Worm (Caenorhabditis elegans) whole organism, L3 larva: ENCODE results near the gene gos-28.

Experiments used
- ceh-16 ChIP-seq: sonication (generic microtip); optimal IDR thresholded peaks from 2 replicates; lab custom pipeline; 2017; ENCODE audit warnings: missing biosample characterization, missing genetic modification characterization
- elt-3 ChIP-seq, 3 experiments: fragments of 150-350 bp in 1 of 3; sonication (generic microtip) in 2 of 3; optimal IDR thresholded peaks; 2 replicates in 2 of 3; 4 replicates in 1 of 3; lab custom pipeline; 2014 to 2017; ENCODE audit warnings: missing biosample characterization in 3 of 3, missing genetic modification characterization in 3 of 3
- fkh-10 ChIP-seq: sonication (generic microtip); optimal IDR thresholded peaks from 2 replicates; lab custom pipeline; 2017; ENCODE audit warnings: missing biosample characterization, missing genetic modification reagents, missing genetic modification characterization
- pha-4 ChIP-seq: fragments of 150-350 bp; optimal IDR thresholded peaks from 2 replicates; lab custom pipeline; 2014; ENCODE audit warnings: missing biosample characterization, missing genetic modification reagents, missing genetic modification characterization
- skn-1 ChIP-seq: fragments of 150-350 bp; optimal IDR thresholded peaks from 2 replicates; lab custom pipeline; 2014; ENCODE audit warnings: missing biosample characterization, missing genetic modification characterization
- unc-62 ChIP-seq: fragments of 150-350 bp; sonication (generic microtip); optimal IDR thresholded peaks from 4 replicates; lab custom pipeline; 2014; ENCODE audit warnings: missing biosample characterization, missing genetic modification reagents, missing genetic modification characterization

DNA sequence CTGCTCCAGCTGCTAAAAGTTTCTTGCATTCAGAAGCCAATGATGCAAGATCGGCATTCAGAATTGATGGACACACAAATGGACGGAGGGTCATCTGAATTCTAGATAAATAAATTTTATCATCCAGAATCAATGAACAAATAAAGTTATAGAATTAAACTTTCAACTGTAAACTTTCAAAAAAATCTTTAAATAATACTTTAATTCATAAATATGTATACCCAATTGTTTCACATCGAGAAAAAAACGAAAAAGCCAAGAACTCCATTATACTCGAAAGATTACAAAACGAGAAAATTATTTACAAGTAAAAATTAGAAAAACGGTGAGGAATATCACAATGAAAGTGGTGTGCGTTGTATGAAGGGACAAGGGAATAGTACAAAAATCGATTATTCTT is 1.9 kb downstream of the gos-28 start, which contains the start of gene F08F8.7:
- TF ChIP-seq skn-1 (tag; lab: Kevin White, UChicago), result no peak
- no peak for TF ChIP-seq elt-3 (tag; optimal IDR thresholded peaks at IDR 0.05; lab: Kevin White, UChicago)
- TF ChIP-seq fkh-10 (GFP tag; lab: Kevin White, UChicago), result no peak
- no peak for TF ChIP-seq unc-62
- TF ChIP-seq pha-4 (tag; lab: Kevin White, UChicago), result no peak
- no peak for TF ChIP-seq ceh-16 (tag; lab: Kevin White, UChicago)
